Worm (Caenorhabditis elegans): ENCODE measurements around the gene ZK721.3.

The ZK721.3 gene

ce11 chrX:8819815-8820415, 35.6 kb downstream of the ZK721.3 start:
- no peak for TF ChIP-seq daf-12 (tag; optimal IDR thresholded peaks at IDR 0.05)
- peak; percentile 9 for TF ChIP-seq nhr-28 (tag; optimal IDR thresholded peaks at IDR 0.05)
- peak; percentile 62; the same call in 1 of the 2 replicates for TF ChIP-seq zip-11 (GFP tag; IDR thresholded peaks at IDR 0.05)
- peak; percentile 70; the same call in 1 of the 2 replicates for TF ChIP-seq daf-19 (GFP tag; conservative IDR thresholded peaks at IDR 0.05)
- no peak for TF ChIP-seq T20F7.1 (GFP tag; optimal IDR thresholded peaks at IDR 0.05)
- no peak for TF ChIP-seq zfp-2 (tag; optimal IDR thresholded peaks at IDR 0.05)
- no peak for TF ChIP-seq F37D6.2 (tag; optimal IDR thresholded peaks at IDR 0.05)
- TF ChIP-seq Y105C5A.15 (GFP tag; IDR thresholded peaks at IDR 0.05): 0 out of 2 replicates have a peak, but pooled peaks have one; percentile 67
- no peak for TF ChIP-seq ztf-7 (tag; optimal IDR thresholded peaks at IDR 0.05)
- TF ChIP-seq lir-3 (tag; optimal IDR thresholded peaks at IDR 0.05): peak; percentile 44
- peak; percentile 17 for TF ChIP-seq hlh-11 (tag; optimal IDR thresholded peaks at IDR 0.05)
- TF ChIP-seq cey-2 (tag; optimal IDR thresholded peaks at IDR 0.05; ENCODE audit: borderline replicate concordance, insufficient read depth): no peak
- no peak for TF ChIP-seq mep-1 (tag; optimal IDR thresholded peaks at IDR 0.05)
- TF ChIP-seq nhr-25 (tag; optimal IDR thresholded peaks at IDR 0.05; ENCODE audit: borderline replicate concordance, insufficient read depth): no peak
- TF ChIP-seq lin-15B (tag; optimal IDR thresholded peaks at IDR 0.05): no peak
- TF ChIP-seq zip-2 (tag; optimal IDR thresholded peaks at IDR 0.05): no peak
- no peak for TF ChIP-seq lin-13 (GFP tag; optimal IDR thresholded peaks at IDR 0.05)
- TF ChIP-seq snpc-1.2 (GFP tag; IDR thresholded peaks at IDR 0.05): peak; percentile 58; the same call in 1 of the 2 replicates
- 0 out of 2 replicates have a peak, but pooled peaks have one; percentile 23 for TF ChIP-seq nhr-41 (GFP tag; IDR thresholded peaks at IDR 0.05)
- TF ChIP-seq lin-39 (tag; optimal IDR thresholded peaks at IDR 0.05): no peak
- TF ChIP-seq lim-7 (GFP tag; IDR thresholded peaks at IDR 0.05): peak; percentile 66; the same call in 1 of the 2 replicates
- peak; percentile 4 for TF ChIP-seq spr-1 (tag; optimal IDR thresholded peaks at IDR 0.05)
- TF ChIP-seq pha-4 (GFP tag; IDR thresholded peaks at IDR 0.05): peak; percentile 70; the same call in 1 of the 2 replicates
- TF ChIP-seq pha-4 (tag; optimal IDR thresholded peaks at IDR 0.05): no peak
- no peak for TF ChIP-seq lin-29 (GFP tag; IDR thresholded peaks at IDR 0.05)
- TF ChIP-seq ces-1 (GFP tag; optimal IDR thresholded peaks at IDR 0.05): no peak
- no peak for TF ChIP-seq hif-1 (tag; optimal IDR thresholded peaks at IDR 0.05)
- peak; percentile 69 for TF ChIP-seq arid-1 (GFP tag; conservative IDR thresholded peaks at IDR 0.05)
- no peak for TF ChIP-seq ZK337.2 (GFP tag; IDR thresholded peaks at IDR 0.05)
- TF ChIP-seq ceh-20 (GFP tag; IDR thresholded peaks at IDR 0.05): 0 out of 2 replicates have a peak, but pooled peaks have one; percentile 8
- TF ChIP-seq nhr-111 (GFP tag; optimal IDR thresholded peaks at IDR 0.05): no peak
- peak; percentile 28 for TF ChIP-seq nhr-102 (tag; optimal IDR thresholded peaks at IDR 0.05)
- TF ChIP-seq mxl-2 (GFP tag; conservative IDR thresholded peaks at IDR 0.05): no peak
- peak; percentile 10 to 29 for TF ChIP-seq daf-16 (GFP tag; optimal IDR thresholded peaks at IDR 0.05)
- peak; percentile 31 for TF ChIP-seq daf-16 (tag; optimal IDR thresholded peaks at IDR 0.05)
- no peak for TF ChIP-seq fkh-10 (GFP tag; optimal IDR thresholded peaks at IDR 0.05)
- TF ChIP-seq daf-8 (GFP tag; IDR thresholded peaks at IDR 0.05): no peak
- TF ChIP-seq zag-1 (tag; optimal IDR thresholded peaks at IDR 0.05): no peak
- peak in 1 of 2 experiments; percentile 11 for TF ChIP-seq unc-62 (GFP tag; optimal IDR thresholded peaks at IDR 0.05 in 1 of 2)
- no peak for TF ChIP-seq unc-62 (tag; optimal IDR thresholded peaks at IDR 0.05)
- no peak for TF ChIP-seq nhr-11 (tag; optimal IDR thresholded peaks at IDR 0.05)
- no peak for TF ChIP-seq spr-3 (GFP tag; optimal IDR thresholded peaks at IDR 0.05)
- peak; percentile 41 for TF ChIP-seq mes-2 (tag; optimal IDR thresholded peaks at IDR 0.05; ENCODE audit: poor library complexity, severe bottlenecking)
- no peak; the same call in 1 of the 2 replicates for TF ChIP-seq F26F4.8 (GFP tag; conservative IDR thresholded peaks at IDR 0.05)
- peak; percentile 27 for TF ChIP-seq unc-130 (GFP tag; optimal IDR thresholded peaks at IDR 0.05)
- no peak for TF ChIP-seq Y5F2A.4 (GFP tag; optimal IDR thresholded peaks at IDR 0.05)
- TF ChIP-seq nhr-48 (tag; optimal IDR thresholded peaks at IDR 0.05): peak; percentile 28
- TF ChIP-seq ZK546.5 (tag; optimal IDR thresholded peaks at IDR 0.05): no peak
- TF ChIP-seq nhr-10 (tag; optimal IDR thresholded peaks at IDR 0.05): no peak
- 0 out of 2 replicates have a peak, but pooled peaks have one; percentile 30 for TF ChIP-seq tra-1 (GFP tag; IDR thresholded peaks at IDR 0.05)

Measured in whole organism, L4 larva.